Fruit fly (Drosophila melanogaster) whole organism, embryonic: ENCODE data around the gene Naxe.

ENCODE experiments used
- Blimp-1 ChIP-seq: fragments of 200-800 bp; sonication (Bioruptor generic); optimal IDR thresholded peaks from 3 replicates; lab custom pipeline; 2018; ENCODE audit warnings: missing biosample characterization, missing genetic modification characterization, mild to moderate bottlenecking, moderate library complexity, missing genetic modification reagents
- Bteb2 ChIP-seq: fragments of 200-800 bp; sonication (Bioruptor generic); optimal IDR thresholded peaks from 2 replicates; lab custom pipeline; 2016; ENCODE audit warnings: missing biosample characterization, missing genetic modification characterization
- CG10366 ChIP-seq: fragments of 200-800 bp; sonication (Bioruptor generic); IDR thresholded peaks from 2 replicates; pipeline ENCODE4 v1.3.6; 2022; ENCODE audit warnings: missing biosample characterization, missing genetic modification characterization
- CG10462 ChIP-seq: fragments of 200-800 bp; sonication (Bioruptor generic); optimal IDR thresholded peaks from 2 replicates; lab custom pipeline; 2016; ENCODE audit warnings: missing biosample characterization, missing genetic modification characterization
- CG11695 ChIP-seq: fragments of 200-800 bp; sonication (Bioruptor generic); IDR thresholded peaks from 3 replicates; pipeline ENCODE4 v1.3.6; 2022; ENCODE audit warnings: missing biosample characterization, missing genetic modification characterization
- CG12236 ChIP-seq: fragments of 200-800 bp; sonication (Bioruptor generic); optimal IDR thresholded peaks from 2 replicates; lab custom pipeline; 2016; ENCODE audit warnings: missing biosample characterization, missing genetic modification characterization
- CG15601 ChIP-seq: fragments of 200-800 bp; sonication (Bioruptor generic); optimal IDR thresholded peaks from 3 replicates; lab custom pipeline; 2019; ENCODE audit warnings: missing biosample characterization, mild to moderate bottlenecking, missing genetic modification characterization, moderate library complexity
- CG16815 ChIP-seq: fragments of 200-800 bp; sonication (Bioruptor generic); optimal IDR thresholded peaks from 3 replicates; lab custom pipeline; 2017; ENCODE audit warnings: missing biosample characterization, mild to moderate bottlenecking, missing genetic modification characterization
- CG17328 ChIP-seq: fragments of 200-800 bp; sonication (Bioruptor generic); IDR thresholded peaks from 2 replicates; pipeline ENCODE4 v1.3.6; 2022; ENCODE audit warnings: missing biosample characterization, missing genetic modification characterization
- CG17359 ChIP-seq: fragments of 200-800 bp; sonication (Bioruptor generic); optimal IDR thresholded peaks from 3 replicates; lab custom pipeline; 2018; ENCODE audit warnings: missing biosample characterization, mild to moderate bottlenecking, missing genetic modification characterization, moderate library complexity
- CG18619 ChIP-seq: fragments of 200-800 bp; sonication (Bioruptor generic); optimal IDR thresholded peaks from 3 replicates; lab custom pipeline; 2017; ENCODE audit warnings: missing biosample characterization, mild to moderate bottlenecking, missing genetic modification characterization
- CG2129 ChIP-seq: fragments of 200-800 bp; sonication (Bioruptor generic); IDR thresholded peaks from 2 replicates; pipeline ENCODE4 v1.3.6; 2022; ENCODE audit warnings: missing biosample characterization, missing genetic modification characterization; ENCODE audit not compliant: partially characterized antibody
- CG33557 ChIP-seq: fragments of 200-800 bp; sonication (Bioruptor generic); optimal IDR thresholded peaks from 2 replicates; lab custom pipeline; 2019; ENCODE audit warnings: missing biosample characterization, mild to moderate bottlenecking, missing genetic modification characterization, moderate library complexity
- CG3407 ChIP-seq: fragments of 200-800 bp; sonication (Bioruptor generic); optimal IDR thresholded peaks from 2 replicates; lab custom pipeline; 2018; ENCODE audit warnings: missing biosample characterization, mild to moderate bottlenecking, missing genetic modification characterization
- CG3726 ChIP-seq: fragments of 200-800 bp; sonication (Bioruptor generic); IDR thresholded peaks from 3 replicates; pipeline ENCODE4, ENCODE4 v1.3.6; 2022; ENCODE audit warnings: missing biosample characterization, missing genetic modification characterization
- CG4424 ChIP-seq: fragments of 200-800 bp; sonication (Bioruptor generic); optimal IDR thresholded peaks from 3 replicates; lab custom pipeline; 2016; ENCODE audit warnings: missing biosample characterization, missing genetic modification characterization
- CG7271 ChIP-seq: fragments of 200-800 bp; sonication (Bioruptor generic); optimal IDR thresholded peaks from 2 replicates; lab custom pipeline; 2018; ENCODE audit warnings: missing biosample characterization, mild to moderate bottlenecking, missing genetic modification characterization, moderate library complexity
- CG8281 ChIP-seq: fragments of 200-800 bp; sonication (Bioruptor generic); optimal IDR thresholded peaks from 2 replicates; lab custom pipeline; 2018; ENCODE audit warnings: missing biosample characterization, mild to moderate bottlenecking, missing genetic modification characterization, moderate library complexity
- CG8765 ChIP-seq: fragments of 200-800 bp; sonication (Bioruptor generic); IDR thresholded peaks from 2 replicates; pipeline ENCODE4 v1.3.6; 2022; ENCODE audit warnings: missing biosample characterization, missing genetic modification characterization
- CG9437 ChIP-seq: fragments of 200-800 bp; sonication (Bioruptor generic); optimal IDR thresholded peaks from 2 replicates; lab custom pipeline; 2018; ENCODE audit warnings: missing biosample characterization, mild to moderate bottlenecking, missing genetic modification characterization
- CG9817 ChIP-seq: fragments of 200-800 bp; sonication (Bioruptor generic); optimal IDR thresholded peaks from 2 replicates; lab custom pipeline; 2018; ENCODE audit warnings: missing biosample characterization, mild to moderate bottlenecking, missing genetic modification characterization, moderate library complexity
- Ets97D ChIP-seq: fragments of 200-800 bp; sonication (Bioruptor generic); optimal IDR thresholded peaks from 3 replicates; lab custom pipeline; 2016; ENCODE audit warnings: missing biosample characterization, missing genetic modification characterization
- Fer2 ChIP-seq: fragments of 200-800 bp; sonication (Bioruptor generic); optimal IDR thresholded peaks from 2 replicates; lab custom pipeline; 2018; ENCODE audit warnings: missing biosample characterization, mild to moderate bottlenecking, missing genetic modification characterization, moderate library complexity
- GATAe ChIP-seq: fragments of 200-800 bp; sonication (Bioruptor generic); conservative IDR thresholded peaks from 2 replicates; pipeline ENCODE4 v1.3.6; 2022; ENCODE audit warnings: missing biosample characterization, missing genetic modification characterization
- Hmx ChIP-seq: fragments of 200-800 bp; sonication (Bioruptor generic); optimal IDR thresholded peaks from 2 replicates; lab custom pipeline; 2016; ENCODE audit warnings: missing biosample characterization, missing genetic modification characterization
- Hsf ChIP-seq: fragments of 200-800 bp; sonication (Bioruptor generic); optimal IDR thresholded peaks from 3 replicates; lab custom pipeline; 2016; ENCODE audit warnings: missing biosample characterization, missing genetic modification characterization
- Kr ChIP-seq: fragments of 200-800 bp; sonication (Bioruptor generic); optimal IDR thresholded peaks from 2 replicates; lab custom pipeline; 2017; ENCODE audit warnings: missing biosample characterization, mild to moderate bottlenecking, missing genetic modification characterization
- Lpt ChIP-seq: fragments of >200 bp; optimal IDR thresholded peaks from 2 replicates; lab custom pipeline; 2018; ENCODE audit warnings: missing biosample characterization, missing genetic modification characterization
- Mes4 ChIP-seq: fragments of 200-800 bp; sonication (Bioruptor generic); optimal IDR thresholded peaks from 2 replicates; lab custom pipeline; 2016; ENCODE audit warnings: missing biosample characterization, missing genetic modification characterization
- Mrtf ChIP-seq: fragments of 200-800 bp; sonication (Bioruptor generic); IDR thresholded peaks from 3 replicates; pipeline ENCODE4 v1.3.6; 2022; ENCODE audit warnings: missing biosample characterization, missing genetic modification characterization
- Nf-YA ChIP-seq: fragments of 200-800 bp; sonication (Bioruptor generic); IDR thresholded peaks from 2 replicates; pipeline ENCODE4 v1.3.6; 2022; ENCODE audit warnings: missing biosample characterization, missing genetic modification characterization
- Nf-YB ChIP-seq: fragments of 200-800 bp; sonication (Bioruptor generic); optimal IDR thresholded peaks from 3 replicates; lab custom pipeline; 2019; ENCODE audit warnings: missing biosample characterization, mild to moderate bottlenecking, missing genetic modification characterization, moderate library complexity
- Sox100B ChIP-seq: fragments of 200-800 bp; sonication (Bioruptor generic); optimal IDR thresholded peaks from 3 replicates; lab custom pipeline; 2018; ENCODE audit warnings: missing biosample characterization, mild to moderate bottlenecking, missing genetic modification characterization
- TFAM ChIP-seq: fragments of 200-800 bp; sonication (Bioruptor generic); optimal IDR thresholded peaks from 2 replicates; lab custom pipeline; 2017; ENCODE audit warnings: missing biosample characterization, missing genetic modification characterization, inconsistent platforms
- YL-1 ChIP-seq: fragments of 200-800 bp; sonication (Bioruptor generic); optimal IDR thresholded peaks from 3 replicates; lab custom pipeline; 2017; ENCODE audit warnings: missing biosample characterization, mild to moderate bottlenecking, missing genetic modification characterization
- al ChIP-seq: fragments of 200-800 bp; sonication (Bioruptor generic); IDR thresholded peaks from 2 replicates; pipeline ENCODE4 v1.3.6; 2022; ENCODE audit warnings: missing biosample characterization, missing genetic modification characterization
- chinmo ChIP-seq: fragments of 200-800 bp; sonication (Bioruptor generic); IDR thresholded peaks from 4 replicates; pipeline ENCODE4 v1.3.6; 2022; ENCODE audit warnings: missing biosample characterization, missing genetic modification characterization; ENCODE audit not compliant: partially characterized antibody
- en ChIP-seq: fragments of 200-800 bp; sonication (Bioruptor generic); optimal IDR thresholded peaks from 2 replicates; lab custom pipeline; 2016; ENCODE audit warnings: missing biosample characterization, missing genetic modification characterization
- gcm ChIP-seq: fragments of 200-800 bp; sonication (Bioruptor generic); optimal IDR thresholded peaks from 2 replicates; lab custom pipeline; 2019; ENCODE audit warnings: missing biosample characterization, mild to moderate bottlenecking, missing genetic modification characterization, moderate library complexity
- gro ChIP-seq: fragments of 200-800 bp; sonication (Bioruptor generic); optimal IDR thresholded peaks from 2 replicates; lab custom pipeline; 2016; ENCODE audit warnings: missing biosample characterization, missing genetic modification characterization
- gsb ChIP-seq: fragments of 200-800 bp; sonication (Bioruptor generic); IDR thresholded peaks from 2 replicates; pipeline ENCODE4 v1.3.6; 2022; ENCODE audit warnings: missing biosample characterization, missing genetic modification characterization
- ind ChIP-seq: fragments of 200-800 bp; sonication (Bioruptor generic); optimal IDR thresholded peaks from 3 replicates; lab custom pipeline; 2016; ENCODE audit warnings: missing biosample characterization, missing genetic modification characterization
- jing ChIP-seq: fragments of 200-800 bp; sonication (Bioruptor generic); optimal IDR thresholded peaks from 2 replicates; lab custom pipeline; 2018; ENCODE audit warnings: missing biosample characterization, mild to moderate bottlenecking, missing genetic modification characterization
- kah ChIP-seq: fragments of 200-800 bp; sonication (Bioruptor generic); optimal IDR thresholded peaks from 2 replicates; lab custom pipeline; 2018; ENCODE audit warnings: missing biosample characterization, mild to moderate bottlenecking, missing genetic modification characterization
- lilli ChIP-seq: fragments of 200-800 bp; sonication (Bioruptor generic); optimal IDR thresholded peaks from 3 replicates; lab custom pipeline; 2016; ENCODE audit warnings: missing biosample characterization, missing genetic modification characterization
- nom ChIP-seq: fragments of 200-800 bp; sonication (Bioruptor generic); optimal IDR thresholded peaks from 2 replicates; lab custom pipeline; 2017; ENCODE audit warnings: missing biosample characterization, missing genetic modification characterization, mild to moderate bottlenecking, moderate library complexity, missing genetic modification reagents
- pita ChIP-seq: fragments of 200-800 bp; sonication (Bioruptor generic); optimal IDR thresholded peaks from 2 replicates; lab custom pipeline; 2017; ENCODE audit warnings: missing biosample characterization, mild to moderate bottlenecking, missing genetic modification characterization
- sd ChIP-seq: fragments of 200-800 bp; sonication (Bioruptor generic); optimal IDR thresholded peaks from 3 replicates; lab custom pipeline; 2018; ENCODE audit warnings: missing biosample characterization, mild to moderate bottlenecking, missing genetic modification characterization, moderate library complexity
- slp2 ChIP-seq: fragments of 200-800 bp; sonication (Bioruptor generic); optimal IDR thresholded peaks from 2 replicates; lab custom pipeline; 2016; ENCODE audit warnings: missing biosample characterization, missing genetic modification characterization
- tna ChIP-seq: fragments of 200-800 bp; sonication (Bioruptor generic); IDR thresholded peaks from 2 replicates; pipeline ENCODE4 v1.3.6; 2022; ENCODE audit warnings: missing biosample characterization, missing genetic modification characterization; ENCODE audit not compliant: partially characterized antibody
- z ChIP-seq: fragments of 200-800 bp; sonication (Bioruptor generic); IDR thresholded peaks from 3 replicates; pipeline ENCODE4 v1.3.6; 2022; ENCODE audit warnings: missing biosample characterization, missing genetic modification characterization

Gene Naxe

DNA sequence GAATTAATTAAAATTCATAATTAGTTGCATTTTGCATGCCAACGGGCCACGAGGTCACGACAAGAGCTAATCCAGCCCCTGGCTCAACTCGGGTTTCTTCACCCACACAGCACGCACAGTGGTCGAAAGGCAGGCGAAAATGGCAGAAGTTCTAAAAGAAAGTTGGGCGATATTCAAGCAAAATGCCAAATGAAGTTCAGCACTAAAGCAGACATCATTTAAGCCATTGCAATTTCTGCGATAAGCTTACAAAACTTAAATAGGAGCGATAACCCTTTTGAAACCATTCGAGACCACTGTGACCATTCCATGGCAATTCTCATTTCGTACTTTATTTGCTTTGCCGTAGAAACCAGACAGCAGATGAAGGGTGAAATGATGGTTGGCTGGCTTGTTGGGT is 18.4 kb downstream of the Naxe start (continued):
- TF ChIP-seq Mrtf (GFP tag; lab: Robert Waterston, UW) (0 out of 3 replicates have a peak, but pooled peaks have one; percentile 57), Sox100B (GFP tag; lab: Kevin White, UChicago) (no peak), GATAe (GFP tag; lab: Robert Waterston, UW) (no peak), Nf-YA (no peak), CG16815 (GFP tag; lab: Kevin White, UChicago) (peak; percentile 28), CG7271 (tag; lab: Kevin White, UChicago) (no peak), CG8765 (GFP tag; lab: Robert Waterston, UW) (peak; percentile 20; the same call in 1 of the 2 replicates), TFAM (GFP tag; lab: Kevin White, UChicago) (no peak), CG33557 (GFP tag; lab: Kevin White, UChicago) (no peak), CG9437 (no peak), CG17328 (GFP tag; lab: Robert Waterston, UW) (peak; percentile 50; the same call in 1 of the 2 replicates), CG2129 (no peak), ind (GFP tag; lab: Kevin White, UChicago) (peak; percentile 60), Fer2 (tag; lab: Kevin White, UChicago) (no peak), chinmo (no peak), slp2 (no peak), gro (GFP tag; lab: Kevin White, UChicago) (no peak), sd (no peak), CG8281 (tag; lab: Kevin White, UChicago) (no peak), Bteb2 (GFP tag; lab: Kevin White, UChicago) (peak; percentile 7), CG12236 (GFP tag; lab: Kevin White, UChicago) (no peak), Nf-YB (GFP tag; lab: Kevin White, UChicago) (no peak), gsb (GFP tag; lab: Robert Waterston, UW) (no peak), CG10366 (GFP tag; lab: Robert Waterston, UW) (peak; percentile 19; the same call in 1 of the 2 replicates), CG11695 (peak; percentile 51; the same call in 1 of the 3 replicates), nom (GFP tag; lab: Kevin White, UChicago) (no peak), jing (GFP tag; lab: Kevin White, UChicago) (peak; percentile 19), Mes4 (GFP tag; lab: Kevin White, UChicago) (no peak), Hsf (peak; percentile 44), CG9817 (tag; lab: Kevin White, UChicago) (peak; percentile 17), CG18619 (GFP tag; lab: Kevin White, UChicago) (no peak), CG10462 (GFP tag; lab: Kevin White, UChicago) (no peak), CG15601 (tag; lab: Kevin White, UChicago) (no peak), CG3726 (GFP tag; lab: Robert Waterston, UW) (no peak), CG4424 (peak; percentile 47), en (GFP tag; lab: Kevin White, UChicago) (no peak), lilli (GFP tag; lab: Kevin White, UChicago) (peak; percentile 45), z (no peak), tna (GFP tag; lab: Robert Waterston, UW) (no peak), CG17359 (tag; lab: Kevin White, UChicago) (peak; percentile 49), pita (GFP tag; lab: Kevin White, UChicago) (no peak), YL-1 (GFP tag; lab: Kevin White, UChicago) (no peak), CG3407 (GFP tag; lab: Kevin White, UChicago) (no peak), al (GFP tag; lab: Robert Waterston, UW) (no peak), Ets97D (no peak), Hmx (no peak), Blimp-1 (GFP tag; lab: Kevin White, UChicago) (peak; percentile 52), Kr (GFP tag; lab: Kevin White, UChicago) (no peak), Lpt (GFP tag; lab: Kevin White, UChicago) (no peak), gcm (GFP tag; lab: Kevin White, UChicago) (no peak), kah (GFP tag; lab: Kevin White, UChicago) (no peak)
